Fruit fly (Drosophila melanogaster) Kc167 (cell line): ENCODE data around the gene CG1090.

Experiments used
- Sin3A ChIP-seq: fragments of >200 bp; optimal IDR thresholded peaks from 2 replicates; lab custom pipeline; 2018; ENCODE audit warnings: missing external identifiers
- h ChIP-seq: fragments of >200 bp; optimal IDR thresholded peaks from 3 replicates; lab custom pipeline; 2018; ENCODE audit warnings: missing external identifiers
- psq ChIP-seq: fragments of >200 bp; optimal IDR thresholded peaks from 2 replicates; lab custom pipeline; 2017; ENCODE audit warnings: missing external identifiers
- ttk ChIP-seq: sonication (Bioruptor generic); optimal IDR thresholded peaks from 2 replicates; lab custom pipeline; 2017; ENCODE audit warnings: missing external identifiers

- TF ChIP-seq psq (lab: Kevin White, UChicago) (no peak), Sin3A (lab: Kevin White, UChicago) (no peak), ttk (lab: Kevin White, UChicago) (no peak), h (lab: Kevin White, UChicago) (no peak)
These were observed 34.4 kb downstream of the CG1090 start, which contains the start of gene CG34112 for dm6 chr3R:4394117-4394516.
